Worm (Caenorhabditis elegans) whole organism, L3 larva: Measurements from ENCODE around the gene sel-7.

Experiments used
- pha-4 ChIP-seq: fragments of 150-350 bp; optimal IDR thresholded peaks from 2 replicates; lab custom pipeline; 2014; ENCODE audit warnings: missing biosample characterization, missing genetic modification reagents, missing genetic modification characterization
- unc-62 ChIP-seq: fragments of 150-350 bp; sonication (generic microtip); optimal IDR thresholded peaks from 4 replicates; lab custom pipeline; 2014; ENCODE audit warnings: missing biosample characterization, missing genetic modification reagents, missing genetic modification characterization

DNA sequence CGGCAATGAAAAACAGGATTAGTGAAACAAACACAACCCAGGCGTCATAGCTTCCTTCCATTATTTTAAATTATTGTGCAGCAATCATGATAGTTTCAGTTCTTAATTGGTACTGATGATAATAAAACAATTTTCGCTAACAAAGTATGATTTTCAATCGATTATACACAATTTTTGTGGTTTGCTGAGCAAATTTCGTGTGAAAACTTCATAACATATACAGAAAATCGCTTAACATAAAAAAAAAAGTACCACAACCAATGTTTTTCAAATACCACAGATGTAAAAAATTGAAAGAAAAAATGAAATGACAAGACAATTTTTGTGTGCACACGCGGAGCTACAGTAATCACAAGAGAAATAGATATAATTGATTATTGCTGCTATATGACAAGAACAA is 32.6 kb downstream of the sel-7 start, which contains the start of gene gphr-2:
- TF ChIP-seq unc-62 (GFP tag; lab: Kevin White, UChicago) (no peak), pha-4 (tag; lab: Kevin White, UChicago) (no peak)
